Worm (Caenorhabditis elegans): ENCODE data around the gene C13A2.10.

C13A2.10 gene

ce11 chrV:7248227-7248953 lies 26.5 kb downstream of the C13A2.10 start:
- TF ChIP-seq hmg-1.2 (GFP tag; IDR thresholded peaks at IDR 0.05): no peak
- no peak for TF ChIP-seq lin-26 (GFP tag; IDR thresholded peaks at IDR 0.05)
- TF ChIP-seq lir-1 (GFP tag; conservative IDR thresholded peaks at IDR 0.05): no peak
- no peak for TF ChIP-seq T26A5.8 (tag; optimal IDR thresholded peaks at IDR 0.05)
- TF ChIP-seq aptf-2 (GFP tag; conservative IDR thresholded peaks at IDR 0.05): no peak

ce11 chrV:7246951-7247350 lies 27.9 kb downstream of the C13A2.10 start, which contains the start of gene C05C8.7:
Gene C05C8.7, minus strand, starts transcription at chrV:7247050.
- TF ChIP-seq ceh-91 (GFP tag; IDR thresholded peaks at IDR 0.05) (no peak), athp-1 (tag; optimal IDR thresholded peaks at IDR 0.05) (no peak), F52B5.7 (tag; optimal IDR thresholded peaks at IDR 0.05) (no peak), F49E8.2 (tag; optimal IDR thresholded peaks at IDR 0.05; ENCODE audit: insufficient read depth) (no peak)

- TF ChIP-seq lin-26 (GFP tag; IDR thresholded peaks at IDR 0.05) (no peak), ZK185.1 (tag; optimal IDR thresholded peaks at IDR 0.05; ENCODE audit: poor library complexity, severe bottlenecking) (no peak), mxl-1 (tag; optimal IDR thresholded peaks at IDR 0.05) (no peak), fkh-3 (tag; optimal IDR thresholded peaks at IDR 0.05) (no peak), rpc-1 (optimal IDR thresholded peaks at IDR 0.05) (no peak), rpc-1 (tag; optimal IDR thresholded peaks at IDR 0.05) (no peak), dpff-1 (tag; optimal IDR thresholded peaks at IDR 0.05) (no peak), ztf-25 (GFP tag; IDR thresholded peaks at IDR 0.05) (no peak), hlh-26 (GFP tag; conservative IDR thresholded peaks at IDR 0.05) (no peak)
These were observed 35.4 kb downstream of the C13A2.10 start, which contains the start of gene C05C8.1 for ce11 chrV:7239471-7239870. Gene C05C8.1, plus strand, starts transcription at chrV:7239771.

ce11 chrV:7237133-7237532 lies 37.8 kb downstream of the C13A2.10 start, which contains the start of gene hyls-1:
Gene hyls-1, plus strand, starts transcription at chrV:7237381.
- TF ChIP-seq him-1 (tag; optimal IDR thresholded peaks at IDR 0.05) (no peak), ets-4 (GFP tag; optimal IDR thresholded peaks at IDR 0.05) (no peak), F39B2.1 (GFP tag; IDR thresholded peaks at IDR 0.05) (peak; percentile 20; the same call in 1 of the 2 replicates), egl-44 (GFP tag; IDR thresholded peaks at IDR 0.05) (no peak), F23B12.7 (tag; optimal IDR thresholded peaks at IDR 0.05; ENCODE audit: insufficient read depth) (peak; percentile 91), tbx-9 (tag; optimal IDR thresholded peaks at IDR 0.05; ENCODE audit: borderline replicate concordance) (no peak), rpc-1 (optimal IDR thresholded peaks at IDR 0.05) (peak; percentile 31), rpc-1 (tag; optimal IDR thresholded peaks at IDR 0.05) (no peak), lin-35 (GFP tag; optimal IDR thresholded peaks at IDR 0.05) (peak in 1 of 3 experiments; percentile 91), dpl-1 (GFP tag; optimal IDR thresholded peaks at IDR 0.05) (peak; percentile 85), Y67H2A.10 (GFP tag; conservative IDR thresholded peaks at IDR 0.05) (peak; percentile 55; the same call in 1 of the 2 replicates), hmg-1.2 (GFP tag; IDR thresholded peaks at IDR 0.05) (peak; percentile 61), lsy-27 (tag; optimal IDR thresholded peaks at IDR 0.05; ENCODE audit: borderline replicate concordance, insufficient read depth) (peak; percentile 7), nfya-2 (GFP tag; IDR thresholded peaks at IDR 0.05) (no peak), athp-1 (tag; optimal IDR thresholded peaks at IDR 0.05) (no peak), Y79H2A.3 (GFP tag; conservative IDR thresholded peaks at IDR 0.05) (no peak), ztf-18 (tag; optimal IDR thresholded peaks at IDR 0.05) (peak; percentile 53), ztf-28 (GFP tag; IDR thresholded peaks at IDR 0.05) (no peak), ceh-27 (GFP tag; optimal IDR thresholded peaks at IDR 0.05) (peak; percentile 33), egl-18 (GFP tag; IDR thresholded peaks at IDR 0.05) (no peak), hlh-26 (GFP tag; conservative IDR thresholded peaks at IDR 0.05) (no peak), dox-1 (GFP tag; IDR thresholded peaks at IDR 0.05) (peak; percentile 76), mes-4 (tag; optimal IDR thresholded peaks at IDR 0.05) (no peak), hlh-12 (tag; optimal IDR thresholded peaks at IDR 0.05) (no peak), rec-8 (tag; optimal IDR thresholded peaks at IDR 0.05) (no peak), ztf-25 (GFP tag; IDR thresholded peaks at IDR 0.05) (no peak), C17E4.6 (GFP tag; IDR thresholded peaks at IDR 0.05) (no peak), attf-6 (GFP tag; IDR thresholded peaks at IDR 0.05) (0 out of 2 replicates have a peak, but pooled peaks have one; percentile 20), C06A6.2 (GFP tag; conservative IDR thresholded peaks at IDR 0.05) (peak; percentile 81), lsl-1 (GFP tag; optimal IDR thresholded peaks at IDR 0.05) (peak; percentile 60), mxl-1 (tag; optimal IDR thresholded peaks at IDR 0.05) (no peak)

All from whole organism, young adult.